Fruit fly (Drosophila melanogaster) whole organism, embryonic: ENCODE measurements around the gene CG13085.
A peak's percentile ranks its signal among the peaks of the same experiment; 100 is the strongest.

Experiments used
- CG12391 ChIP-seq: fragments of 200-800 bp; sonication (Bioruptor generic); optimal IDR thresholded peaks from 3 replicates; lab custom pipeline; 2018; ENCODE audit warnings: missing biosample characterization, mild to moderate bottlenecking, missing genetic modification characterization, moderate library complexity
- CG12744 ChIP-seq: fragments of 200-800 bp; sonication (Bioruptor generic); optimal IDR thresholded peaks from 2 replicates; lab custom pipeline; 2016; ENCODE audit warnings: missing biosample characterization, missing genetic modification characterization
- CG14050 ChIP-seq: fragments of 200-800 bp; sonication (Bioruptor generic); IDR thresholded peaks from 3 replicates; pipeline ENCODE4 v1.3.6; 2022; ENCODE audit warnings: missing biosample characterization, missing genetic modification characterization
- CG16779 ChIP-seq: fragments of 200-800 bp; sonication (Bioruptor generic); IDR thresholded peaks from 2 replicates; pipeline ENCODE4 v1.3.6; 2022; ENCODE audit warnings: missing biosample characterization, missing genetic modification characterization
- CG17359 ChIP-seq: fragments of 200-800 bp; sonication (Bioruptor generic); optimal IDR thresholded peaks from 3 replicates; lab custom pipeline; 2018; ENCODE audit warnings: missing biosample characterization, mild to moderate bottlenecking, missing genetic modification characterization, moderate library complexity
- CG42726 ChIP-seq: fragments of 200-800 bp; sonication (Bioruptor generic); IDR thresholded peaks from 2 replicates; pipeline ENCODE4 v1.3.6; 2022; ENCODE audit warnings: missing biosample characterization, missing genetic modification characterization; ENCODE audit not compliant: partially characterized antibody
- CG4328 ChIP-seq: fragments of 200-800 bp; sonication (Bioruptor generic); optimal IDR thresholded peaks from 3 replicates; lab custom pipeline; 2017; ENCODE audit warnings: missing biosample characterization, missing genetic modification reagents, missing genetic modification characterization
- CG4360 ChIP-seq: fragments of 200-800 bp; sonication (Bioruptor generic); IDR thresholded peaks from 2 replicates; pipeline ENCODE4 v1.3.6; 2022; ENCODE audit warnings: missing biosample characterization, missing genetic modification characterization
- CG6689 ChIP-seq: fragments of 200-800 bp; sonication (Bioruptor generic); IDR thresholded peaks from 2 replicates; pipeline ENCODE4 v1.3.6; 2022; ENCODE audit warnings: missing biosample characterization, missing genetic modification characterization
- CG7271 ChIP-seq: fragments of 200-800 bp; sonication (Bioruptor generic); optimal IDR thresholded peaks from 2 replicates; lab custom pipeline; 2018; ENCODE audit warnings: missing biosample characterization, mild to moderate bottlenecking, missing genetic modification characterization, moderate library complexity
- CG9215 ChIP-seq: fragments of 200-800 bp; sonication (Bioruptor generic); IDR thresholded peaks from 2 replicates; pipeline ENCODE4 v1.3.6; 2022; ENCODE audit warnings: missing biosample characterization, missing genetic modification characterization
- CG9609 ChIP-seq: fragments of 200-800 bp; sonication (Bioruptor generic); optimal IDR thresholded peaks from 3 replicates; lab custom pipeline; 2016; ENCODE audit warnings: missing biosample characterization, missing genetic modification characterization
- D ChIP-seq, 2 experiments: fragments of 200-800 bp in 1 of 2; fragments of >200 bp in 1 of 2; sonication (Bioruptor generic) in 1 of 2; optimal IDR thresholded peaks; 2 replicates in 1 of 2; 3 replicates in 1 of 2; lab custom pipeline; 2017; ENCODE audit warnings: mild to moderate bottlenecking in 1 of 2, missing biosample characterization in 1 of 2, missing genetic modification characterization in 1 of 2, missing genetic modification reagents in 1 of 2
- Deaf1 ChIP-seq: fragments of 200-800 bp; optimal IDR thresholded peaks from 3 replicates; lab custom pipeline; 2019; ENCODE audit warnings: missing biosample characterization, mild to moderate bottlenecking, missing genetic modification characterization, moderate library complexity
- Dek ChIP-seq: fragments of 200-800 bp; sonication (Bioruptor generic); optimal IDR thresholded peaks from 3 replicates; lab custom pipeline; 2019; ENCODE audit warnings: missing biosample characterization, mild to moderate bottlenecking, missing genetic modification characterization, moderate library complexity
- Dip3 ChIP-seq: fragments of 200-800 bp; sonication (Bioruptor generic); optimal IDR thresholded peaks from 3 replicates; lab custom pipeline; 2016; ENCODE audit warnings: missing biosample characterization, missing genetic modification characterization
- Ets65A ChIP-seq: fragments of 200-800 bp; sonication (Bioruptor generic); peaks from one replicate; lab custom pipeline; 2016; ENCODE audit warnings: missing biosample characterization, missing genetic modification characterization
- NFAT ChIP-seq: fragments of 200-800 bp; sonication (Bioruptor generic); IDR thresholded peaks from 2 replicates; pipeline ENCODE4 v1.3.6; 2022; ENCODE audit warnings: missing biosample characterization, missing genetic modification characterization
- Nf-YB ChIP-seq: fragments of 200-800 bp; sonication (Bioruptor generic); optimal IDR thresholded peaks from 3 replicates; lab custom pipeline; 2019; ENCODE audit warnings: missing biosample characterization, mild to moderate bottlenecking, missing genetic modification characterization, moderate library complexity
- Nf-YC ChIP-seq: fragments of 200-800 bp; optimal IDR thresholded peaks from 3 replicates; lab custom pipeline; 2019; ENCODE audit warnings: missing biosample characterization, mild to moderate bottlenecking, missing genetic modification characterization, moderate library complexity
- Trl ChIP-seq, 3 experiments: fragments of >200 bp in 2 of 3; fragments of 200-800 bp in 1 of 3; sonication (Bioruptor generic) in 1 of 3; optimal IDR thresholded peaks; 2 replicates in 1 of 3; 3 replicates in 2 of 3; lab custom pipeline; 2016 to 2017; ENCODE audit warnings: missing biosample characterization in 1 of 3, missing genetic modification characterization in 1 of 3
- abd-A ChIP-seq: fragments of 200-800 bp; sonication (Bioruptor generic); optimal IDR thresholded peaks from 3 replicates; lab custom pipeline; 2019; ENCODE audit warnings: missing biosample characterization, mild to moderate bottlenecking, missing genetic modification characterization, moderate library complexity
- al ChIP-seq: fragments of 200-800 bp; sonication (Bioruptor generic); IDR thresholded peaks from 2 replicates; pipeline ENCODE4 v1.3.6; 2022; ENCODE audit warnings: missing biosample characterization, missing genetic modification characterization
- cg ChIP-seq: fragments of 200-800 bp; sonication (Bioruptor generic); optimal IDR thresholded peaks from 3 replicates; lab custom pipeline; 2019; ENCODE audit warnings: missing biosample characterization, mild to moderate bottlenecking, missing genetic modification characterization, moderate library complexity
- chinmo ChIP-seq: fragments of 200-800 bp; sonication (Bioruptor generic); IDR thresholded peaks from 4 replicates; pipeline ENCODE4 v1.3.6; 2022; ENCODE audit warnings: missing biosample characterization, missing genetic modification characterization; ENCODE audit not compliant: partially characterized antibody
- ewg ChIP-seq: fragments of 200-800 bp; sonication (Bioruptor generic); optimal IDR thresholded peaks from 3 replicates; lab custom pipeline; 2017; ENCODE audit warnings: mild to moderate bottlenecking, missing biosample characterization, missing genetic modification reagents, missing genetic modification characterization
- jing ChIP-seq: fragments of 200-800 bp; sonication (Bioruptor generic); optimal IDR thresholded peaks from 2 replicates; lab custom pipeline; 2018; ENCODE audit warnings: missing biosample characterization, mild to moderate bottlenecking, missing genetic modification characterization
- pnt ChIP-seq: fragments of 200-800 bp; sonication (Bioruptor generic); optimal IDR thresholded peaks from 3 replicates; lab custom pipeline; 2016; ENCODE audit warnings: missing biosample characterization, missing genetic modification characterization
- sens ChIP-seq: fragments of 200-800 bp; sonication (Bioruptor generic); peaks from one replicate; lab custom pipeline; 2016; ENCODE audit warnings: missing biosample characterization, missing genetic modification characterization
- sob ChIP-seq: fragments of 200-800 bp; sonication (Bioruptor generic); IDR thresholded peaks from 2 replicates; pipeline ENCODE4 v1.3.6; 2022; ENCODE audit warnings: missing biosample characterization, missing genetic modification characterization
- zen2 ChIP-seq: fragments of 200-800 bp; sonication (Bioruptor generic); IDR thresholded peaks from 3 replicates; pipeline ENCODE4 v1.3.6; 2022; ENCODE audit warnings: missing biosample characterization, missing genetic modification characterization; ENCODE audit not compliant: partially characterized antibody

CG13085 gene

DNA sequence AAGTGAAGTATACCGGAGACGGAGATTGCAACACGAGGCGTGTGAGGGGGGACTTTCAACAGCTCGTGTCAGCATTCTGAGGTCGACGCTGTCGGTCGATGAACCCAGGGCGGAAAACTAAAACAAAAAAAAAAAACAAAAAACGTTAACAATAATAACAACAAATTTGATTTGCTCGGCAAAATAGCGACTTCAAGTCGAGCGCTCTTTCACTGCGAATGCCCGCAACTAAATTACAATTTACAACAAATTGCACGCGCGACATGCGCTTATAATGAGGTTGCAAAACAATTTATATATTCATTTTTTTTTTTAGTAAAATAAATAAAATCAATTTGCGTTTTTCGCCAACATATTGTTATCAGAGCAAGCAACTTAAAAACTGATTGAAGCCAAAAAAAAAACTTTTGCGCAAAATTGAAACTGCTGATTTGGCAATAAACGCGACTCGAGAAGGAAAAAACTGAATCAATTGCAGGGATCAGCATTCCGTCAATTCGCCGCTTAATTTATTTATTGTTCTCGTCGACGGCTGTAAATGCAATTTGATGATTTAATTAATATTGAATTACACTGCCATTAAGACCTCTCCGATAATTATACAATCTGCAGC, 49.7 kb downstream of the CG13085 start:
- TF ChIP-seq zen2, result no peak
- no peak for TF ChIP-seq CG12391 (tag; lab: Kevin White, UChicago)
- no peak for TF ChIP-seq CG16779 (GFP tag; lab: Robert Waterston, UW)
- TF ChIP-seq CG12744 (GFP tag; lab: Kevin White, UChicago), result no peak
- TF ChIP-seq NFAT (GFP tag; lab: Robert Waterston, UW), result no peak
- no peak for TF ChIP-seq Ets65A (GFP tag; lab: Kevin White, UChicago)
- no peak for TF ChIP-seq CG7271 (tag; lab: Kevin White, UChicago)
- TF ChIP-seq CG17359 (tag; lab: Kevin White, UChicago), result no peak
- TF ChIP-seq pnt (GFP tag; lab: Kevin White, UChicago), result no peak
- no peak for TF ChIP-seq abd-A
- TF ChIP-seq CG6689, result no peak
- no peak for TF ChIP-seq CG14050 (GFP tag; lab: Robert Waterston, UW)

DNA sequence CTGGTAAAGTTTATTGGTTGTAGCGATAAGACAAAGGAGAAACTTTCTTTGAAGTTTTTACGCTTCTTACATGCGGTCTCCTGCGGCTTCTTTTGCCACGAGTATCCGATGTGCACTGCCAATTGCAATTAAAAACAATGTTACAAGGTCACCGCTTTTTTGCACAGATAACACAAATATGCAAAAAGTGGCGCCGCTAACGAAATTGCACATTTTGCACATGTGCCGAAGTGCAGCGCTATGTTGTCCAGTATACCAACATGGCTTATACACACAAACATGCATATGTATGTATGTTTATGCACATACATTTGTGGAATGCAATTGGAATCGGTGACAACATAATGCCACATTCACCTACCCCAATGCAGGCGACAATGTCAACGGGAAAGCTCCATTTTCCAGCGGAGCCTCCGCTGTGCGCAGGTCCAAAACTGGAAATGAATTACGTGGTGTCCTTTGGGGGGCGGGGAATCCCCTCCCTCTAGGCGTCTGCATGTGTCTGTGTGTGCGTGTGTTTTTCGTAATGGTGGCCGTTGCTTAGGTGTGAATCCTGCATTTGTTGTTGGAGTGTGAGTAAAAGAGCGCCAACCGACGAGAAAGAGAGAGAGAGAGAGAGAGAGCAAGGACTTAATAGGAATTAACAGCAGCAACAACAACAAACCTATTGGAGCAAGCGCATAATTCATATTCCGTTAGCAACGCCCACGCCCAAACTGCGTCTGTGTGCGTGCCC, 55.6 kb downstream of the CG13085 start:
- TF ChIP-seq Dip3, result no peak
- TF ChIP-seq Deaf1, result peak; percentile 57
- 0 out of 4 replicates have a peak, but pooled peaks have one; percentile 23 for TF ChIP-seq chinmo (GFP tag; lab: Robert Waterston, UW)
- TF ChIP-seq al (GFP tag; lab: Robert Waterston, UW), result no peak
- TF ChIP-seq CG9609, result no peak
- TF ChIP-seq Dek (tag; lab: Kevin White, UChicago), result no peak
- TF ChIP-seq sob (GFP tag; lab: Robert Waterston, UW), result no peak
- TF ChIP-seq cg (GFP tag; lab: Kevin White, UChicago), result peak; percentile 66
- TF ChIP-seq CG4360 (GFP tag; lab: Robert Waterston, UW), result peak; percentile 65
- peak; percentile 14 to 51 for TF ChIP-seq Trl (optimal IDR thresholded peaks at IDR 0.05; lab: Kevin White, UChicago)
- TF ChIP-seq Trl (GFP tag; optimal IDR thresholded peaks at IDR 0.05; lab: Kevin White, UChicago), result no peak
- TF ChIP-seq abd-A, result peak; percentile 83
- no peak for TF ChIP-seq sens (GFP tag; lab: Kevin White, UChicago)
- no peak for TF ChIP-seq CG9215
- TF ChIP-seq CG4328 (GFP tag; lab: Kevin White, UChicago), result no peak
- TF ChIP-seq Nf-YC (tag; lab: Kevin White, UChicago), result peak; percentile 91
- TF ChIP-seq ewg (GFP tag; lab: Kevin White, UChicago), result peak; percentile 79
- no peak for TF ChIP-seq CG42726 (GFP tag; lab: Robert Waterston, UW)
- no peak for TF ChIP-seq jing (GFP tag; lab: Kevin White, UChicago)
- TF ChIP-seq D (optimal IDR thresholded peaks at IDR 0.05; lab: Kevin White, UChicago), result peak; percentile 51
- TF ChIP-seq D (GFP tag; optimal IDR thresholded peaks at IDR 0.05; lab: Kevin White, UChicago), result no peak
- TF ChIP-seq Nf-YB, result peak; percentile 81
